Fruit fly (Drosophila melanogaster): ENCODE data around the gene Scsalpha1.

The Scsalpha1 gene

DNA sequence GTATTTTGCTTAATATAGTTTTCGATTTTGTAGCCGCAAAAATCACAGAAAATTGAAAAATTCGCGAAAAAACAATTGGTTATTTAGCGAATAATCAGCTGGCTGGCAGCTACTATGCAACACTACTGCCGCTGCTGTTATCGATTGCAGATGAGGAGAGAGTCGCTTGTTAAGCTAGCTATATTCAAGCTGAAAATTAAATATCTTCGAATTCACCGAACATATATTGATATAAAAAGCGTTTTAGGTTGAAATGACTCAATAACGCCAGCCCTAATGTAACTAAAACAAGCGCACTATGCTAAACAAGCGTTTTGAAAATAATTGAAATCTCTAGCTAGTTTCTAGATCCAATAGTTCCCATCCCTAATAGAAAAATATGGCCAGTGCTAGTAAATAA lies 7.7 kb upstream of the Scsalpha1 start, which contains the start of the genes CG32264, ntc and IntS10 (continued):
- TF ChIP-seq Six4 (GFP tag; optimal IDR thresholded peaks at IDR 0.05) (peak; percentile 45), CG16863 (GFP tag; optimal IDR thresholded peaks at IDR 0.05) (peak; percentile 69), CG10321 (GFP tag; IDR thresholded peaks at IDR 0.05) (peak; percentile 22; the same call in 1 of the 2 replicates), CG18476 (GFP tag; optimal IDR thresholded peaks at IDR 0.05) (peak; percentile 24), Lim3 (GFP tag; IDR thresholded peaks at IDR 0.05) (no peak), toy (GFP tag; IDR thresholded peaks at IDR 0.05) (no peak), cwo (GFP tag; optimal IDR thresholded peaks at IDR 0.05) (peak; percentile 34), emc (GFP tag; optimal IDR thresholded peaks at IDR 0.05) (peak; percentile 50), CG8281 (tag; optimal IDR thresholded peaks at IDR 0.05) (no peak), dan (GFP tag; IDR thresholded peaks at IDR 0.05) (no peak), Meics (GFP tag; optimal IDR thresholded peaks at IDR 0.05) (peak; percentile 66), Bgb (GFP tag; IDR thresholded peaks at IDR 0.05; ENCODE audit: partially characterized antibody) (0 out of 2 replicates have a peak, but pooled peaks have one; percentile 43), CG15479 (GFP tag; optimal IDR thresholded peaks at IDR 0.05) (no peak), chm (GFP tag; IDR thresholded peaks at IDR 0.05) (no peak), abd-A (tag; optimal IDR thresholded peaks at IDR 0.05) (no peak), Lhr (GFP tag; optimal IDR thresholded peaks at IDR 0.05) (peak; percentile 42), Mrtf (GFP tag; IDR thresholded peaks at IDR 0.05) (0 out of 3 replicates have a peak, but pooled peaks have one; percentile 29), dmrt11E (tag; optimal IDR thresholded peaks at IDR 0.05) (peak; percentile 65), CG2199 (GFP tag; IDR thresholded peaks at IDR 0.05) (no peak), Aef1 (GFP tag; IDR thresholded peaks at IDR 0.05) (peak; percentile 66), ssp (GFP tag; IDR thresholded peaks at IDR 0.05) (peak; percentile 32), CG10565 (GFP tag; optimal IDR thresholded peaks at IDR 0.05) (no peak), scrt (GFP tag; optimal IDR thresholded peaks at IDR 0.05) (peak; percentile 60), fru (optimal IDR thresholded peaks at IDR 0.05) (no peak), gsb-n (tag; optimal IDR thresholded peaks at IDR 0.05) (no peak), CG1832 (GFP tag; optimal IDR thresholded peaks at IDR 0.05) (no peak), CG4424 (GFP tag; optimal IDR thresholded peaks at IDR 0.05) (peak; percentile 55), Hmx (GFP tag; optimal IDR thresholded peaks at IDR 0.05) (no peak), Scr (GFP tag; IDR thresholded peaks at IDR 0.05; ENCODE audit: partially characterized antibody) (peak; percentile 63), lov (optimal IDR thresholded peaks at IDR 0.05) (no peak), lov (GFP tag; IDR thresholded peaks at IDR 0.05) (no peak), CG30431 (GFP tag; optimal IDR thresholded peaks at IDR 0.05) (peak; percentile 45), hbn (GFP tag; IDR thresholded peaks at IDR 0.05; ENCODE audit: partially characterized antibody) (no peak; the same call in 1 of the 2 replicates), CG17385 (GFP tag; optimal IDR thresholded peaks at IDR 0.05) (peak; percentile 55), ham (GFP tag; IDR thresholded peaks at IDR 0.05) (no peak), luna (GFP tag; optimal IDR thresholded peaks at IDR 0.05) (peak; percentile 78), Chrac-16 (GFP tag; optimal IDR thresholded peaks at IDR 0.05) (peak; percentile 78), nau (GFP tag; optimal IDR thresholded peaks at IDR 0.05) (peak; percentile 21), Med (GFP tag) (peak; percentile 97), p53 (GFP tag; optimal IDR thresholded peaks at IDR 0.05) (peak; percentile 19), CG32767 (GFP tag; IDR thresholded peaks at IDR 0.05) (no peak), Ets65A (GFP tag) (peak; percentile 97), Ada2b (GFP tag; IDR thresholded peaks at IDR 0.05) (no peak), CG6765 (GFP tag; optimal IDR thresholded peaks at IDR 0.05) (no peak), wek (GFP tag; optimal IDR thresholded peaks at IDR 0.05) (no peak), chn (GFP tag; optimal IDR thresholded peaks at IDR 0.05) (peak; percentile 84), dmrt99B (tag; optimal IDR thresholded peaks at IDR 0.05) (no peak), NK7.1 (GFP tag; optimal IDR thresholded peaks at IDR 0.05) (peak; percentile 61), TFAM (GFP tag; optimal IDR thresholded peaks at IDR 0.05) (no peak), CG7786 (GFP tag; optimal IDR thresholded peaks at IDR 0.05) (peak; percentile 78), Myb (GFP tag; optimal IDR thresholded peaks at IDR 0.05) (peak; percentile 73), eyg (GFP tag; optimal IDR thresholded peaks at IDR 0.05) (peak; percentile 62)

Measured in whole organism, embryonic.